Worm (Caenorhabditis elegans) whole organism, mixed stage, embryonic: ENCODE data around the gene npr-42.

Source experiments
- bed-3 ChIP-seq: fragments of 200-800 bp; sonication (Bioruptor generic); optimal IDR thresholded peaks from 3 replicates; lab custom pipeline; 2018; ENCODE audit warnings: mild to moderate bottlenecking, missing genetic modification characterization, moderate library complexity, missing compliant biosample characterization
- blmp-1 ChIP-seq: fragments of 150-350 bp; optimal IDR thresholded peaks from 2 replicates; lab custom pipeline; 2014; ENCODE audit warnings: missing biosample characterization, missing genetic modification characterization
- ceh-39 ChIP-seq: fragments of 150-350 bp; optimal IDR thresholded peaks from 2 replicates; lab custom pipeline; 2014; ENCODE audit warnings: missing biosample characterization, missing genetic modification characterization
- ceh-43 ChIP-seq: fragments of 200-800 bp; sonication (Bioruptor generic); optimal IDR thresholded peaks from 2 replicates; lab custom pipeline; 2018; ENCODE audit warnings: mild to moderate bottlenecking, missing genetic modification characterization, moderate library complexity, missing compliant biosample characterization
- ceh-83 ChIP-seq: fragments of 200-800 bp; sonication (Bioruptor generic); optimal IDR thresholded peaks from 2 replicates; lab custom pipeline; 2018; ENCODE audit warnings: mild to moderate bottlenecking, missing genetic modification characterization, missing compliant biosample characterization
- ces-1 ChIP-seq: fragments of 150-350 bp; optimal IDR thresholded peaks from 2 replicates; lab custom pipeline; 2014; ENCODE audit warnings: missing biosample characterization, missing genetic modification reagents, missing genetic modification characterization
- cnd-1 ChIP-seq: fragments of 200-800 bp; sonication (Bioruptor generic); optimal IDR thresholded peaks from 2 replicates; lab custom pipeline; 2018; ENCODE audit warnings: mild to moderate bottlenecking, missing genetic modification characterization, missing compliant biosample characterization
- drap-1 ChIP-seq: fragments of 200-800 bp; sonication (Bioruptor generic); optimal IDR thresholded peaks from 3 replicates; lab custom pipeline; 2018; ENCODE audit warnings: mild to moderate bottlenecking, missing genetic modification characterization, missing compliant biosample characterization
- elt-1 ChIP-seq: sonication (generic microtip); optimal IDR thresholded peaks from 2 replicates; lab custom pipeline; 2017; ENCODE audit warnings: missing genetic modification characterization, mild to moderate bottlenecking, missing compliant biosample characterization, antibody characterized with exemption, moderate library complexity, borderline replicate concordance; ENCODE audit not compliant: insufficient read depth
- elt-3 ChIP-seq: fragments of 150-350 bp; optimal IDR thresholded peaks from 2 replicates; lab custom pipeline; 2014; ENCODE audit warnings: missing biosample characterization, missing genetic modification characterization
- flh-1 ChIP-seq: fragments of 200-800 bp; sonication (Bioruptor generic); optimal IDR thresholded peaks from 2 replicates; lab custom pipeline; 2018; ENCODE audit warnings: mild to moderate bottlenecking, missing genetic modification characterization, moderate library complexity, missing compliant biosample characterization
- ham-2 ChIP-seq: fragments of 200-800 bp; sonication (Bioruptor generic); optimal IDR thresholded peaks from 2 replicates; lab custom pipeline; 2018; ENCODE audit warnings: mild to moderate bottlenecking, missing genetic modification characterization, missing compliant biosample characterization
- hlh-1 ChIP-seq: fragments of 150-350 bp; optimal IDR thresholded peaks from 2 replicates; lab custom pipeline; 2014; ENCODE audit warnings: missing biosample characterization, missing genetic modification reagents, missing genetic modification characterization
- lin-13 ChIP-seq: fragments of 150-350 bp; optimal IDR thresholded peaks from 2 replicates; lab custom pipeline; 2014; ENCODE audit warnings: missing biosample characterization, missing genetic modification characterization
- lin-32 ChIP-seq: fragments of 200-800 bp; sonication (Bioruptor generic); optimal IDR thresholded peaks from 2 replicates; lab custom pipeline; 2018; ENCODE audit warnings: mild to moderate bottlenecking, missing genetic modification characterization, missing compliant biosample characterization
- lsy-2 ChIP-seq: fragments of 150-350 bp; optimal IDR thresholded peaks from 2 replicates; lab custom pipeline; 2014; ENCODE audit warnings: missing biosample characterization, missing genetic modification characterization
- mab-5 ChIP-seq: fragments of 150-350 bp; optimal IDR thresholded peaks from 2 replicates; lab custom pipeline; 2014; ENCODE audit warnings: missing biosample characterization, missing genetic modification characterization
- mls-2 ChIP-seq: sonication (generic microtip); optimal IDR thresholded peaks from 2 replicates; lab custom pipeline; 2016; ENCODE audit warnings: mild to moderate bottlenecking, missing genetic modification characterization, moderate library complexity, missing compliant biosample characterization
- nhr-12 ChIP-seq: fragments of 150-350 bp; optimal IDR thresholded peaks from 2 replicates; lab custom pipeline; 2014; ENCODE audit warnings: missing biosample characterization, missing genetic modification characterization
- nhr-2 ChIP-seq: fragments of 150-350 bp; optimal IDR thresholded peaks from 2 replicates; lab custom pipeline; 2014; ENCODE audit warnings: missing biosample characterization, missing genetic modification characterization
- nhr-237 ChIP-seq: fragments of 150-350 bp; optimal IDR thresholded peaks from 2 replicates; lab custom pipeline; 2014; ENCODE audit warnings: missing biosample characterization, missing genetic modification characterization
- nhr-28 ChIP-seq: fragments of 150-350 bp; optimal IDR thresholded peaks from 2 replicates; lab custom pipeline; 2014; ENCODE audit warnings: missing biosample characterization, missing genetic modification characterization
- nhr-76 ChIP-seq: sonication (generic microtip); optimal IDR thresholded peaks from 2 replicates; lab custom pipeline; 2017; ENCODE audit warnings: missing biosample characterization, missing genetic modification characterization
- sem-2 ChIP-seq: fragments of 200-800 bp; sonication (Bioruptor generic); optimal IDR thresholded peaks from 2 replicates; lab custom pipeline; 2018; ENCODE audit warnings: mild to moderate bottlenecking, missing genetic modification characterization, missing compliant biosample characterization
- snpc-4 ChIP-seq: fragments of 150-350 bp; optimal IDR thresholded peaks from 2 replicates; lab custom pipeline; 2014; ENCODE audit warnings: missing biosample characterization, missing genetic modification characterization
- sptf-1 ChIP-seq: sonication (generic microtip); optimal IDR thresholded peaks from 2 replicates; lab custom pipeline; 2017; ENCODE audit warnings: mild to moderate bottlenecking, missing genetic modification characterization, moderate library complexity, missing compliant biosample characterization
- tbx-8 ChIP-seq: fragments of 200-800 bp; sonication (Bioruptor generic); optimal IDR thresholded peaks from 2 replicates; lab custom pipeline; 2018; ENCODE audit warnings: mild to moderate bottlenecking, missing genetic modification characterization, moderate library complexity, missing compliant biosample characterization
- unc-39 ChIP-seq: fragments of 150-350 bp; optimal IDR thresholded peaks from 2 replicates; lab custom pipeline; 2014; ENCODE audit warnings: missing biosample characterization, missing genetic modification characterization
- unc-62 ChIP-seq: fragments of 150-350 bp; optimal IDR thresholded peaks from 2 replicates; lab custom pipeline; 2014; ENCODE audit warnings: missing biosample characterization, missing genetic modification reagents, missing genetic modification characterization
- zip-8 ChIP-seq: fragments of 150-350 bp; optimal IDR thresholded peaks from 2 replicates; lab custom pipeline; 2014; ENCODE audit warnings: missing biosample characterization, missing genetic modification characterization
- ztf-11 ChIP-seq: fragments of 150-350 bp; optimal IDR thresholded peaks from 2 replicates; lab custom pipeline; 2014; ENCODE audit warnings: missing biosample characterization, missing genetic modification characterization

npr-42 gene

ce11 chrII:4238963-4239362 is 37.0 kb upstream of the npr-42 start:
- TF ChIP-seq ztf-11 (tag; lab: Kevin White, UChicago) = no peak
- no peak for TF ChIP-seq flh-1
- no peak for TF ChIP-seq ceh-39
- TF ChIP-seq nhr-12 (tag; lab: Kevin White, UChicago) = no peak
- TF ChIP-seq nhr-28 = no peak
- TF ChIP-seq lsy-2 (tag; lab: Kevin White, UChicago) = no peak
- no peak for TF ChIP-seq bed-3
- no peak for TF ChIP-seq sptf-1
- TF ChIP-seq lin-32 (GFP tag; lab: Kevin White, UChicago) = no peak
- no peak for TF ChIP-seq ham-2 (GFP tag; lab: Kevin White, UChicago)
- no peak for TF ChIP-seq cnd-1 (tag; lab: Kevin White, UChicago)
- TF ChIP-seq blmp-1 = no peak
- no peak for TF ChIP-seq sem-2 (GFP tag; lab: Kevin White, UChicago)
- TF ChIP-seq ceh-83 = no peak
- TF ChIP-seq nhr-76 (tag; lab: Kevin White, UChicago) = no peak
- no peak for TF ChIP-seq drap-1
- TF ChIP-seq tbx-8 (GFP tag; lab: Kevin White, UChicago) = no peak
- TF ChIP-seq snpc-4 (tag; lab: Kevin White, UChicago) = no peak

DNA sequence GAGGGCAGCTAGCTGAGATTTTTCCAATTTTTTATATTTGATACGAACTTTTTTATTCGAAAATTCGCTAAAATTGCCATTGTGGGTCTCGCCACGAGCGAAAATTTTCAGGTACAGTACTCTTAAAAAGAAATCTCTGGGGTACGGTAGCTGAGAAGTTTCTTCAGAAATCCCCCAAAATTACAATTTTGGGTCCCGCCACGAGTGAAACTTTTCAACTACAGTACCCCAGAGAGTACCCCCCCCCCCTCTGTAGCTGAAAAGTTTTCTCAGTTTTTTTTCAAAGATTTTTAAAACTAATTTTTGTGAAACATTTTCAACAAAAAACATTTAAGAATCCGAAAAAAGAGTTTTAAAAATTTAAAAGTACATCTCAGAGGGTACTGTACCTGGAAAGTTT is 31.0 kb upstream of the npr-42 start:
- no peak for TF ChIP-seq ceh-39
- no peak for TF ChIP-seq mab-5 (tag; lab: Kevin White, UChicago)

ce11 chrII:4246897-4247296 is 29.1 kb upstream of the npr-42 start, which contains the start of gene gpa-11:
Gene gpa-11, plus strand, starts transcription at chrII:4247197.
- TF ChIP-seq bed-3 = no peak
- TF ChIP-seq ceh-83 = no peak
- TF ChIP-seq lin-13 (tag; lab: Kevin White, UChicago) = no peak
- no peak for TF ChIP-seq hlh-1 (tag; lab: Kevin White, UChicago)
- TF ChIP-seq ham-2 (GFP tag; lab: Kevin White, UChicago) = no peak
- TF ChIP-seq nhr-12 (tag; lab: Kevin White, UChicago) = no peak
- TF ChIP-seq cnd-1 (tag; lab: Kevin White, UChicago) = no peak
- no peak for TF ChIP-seq unc-39 (tag; lab: Kevin White, UChicago)
- no peak for TF ChIP-seq unc-62
- no peak for TF ChIP-seq sem-2 (GFP tag; lab: Kevin White, UChicago)
- TF ChIP-seq sptf-1 = no peak
- TF ChIP-seq elt-3 (tag; lab: Kevin White, UChicago) = no peak

ce11 chrII:4256541-4257001 is 19.4 kb upstream of the npr-42 start, which contains the start of gene C16A11.7:
Gene C16A11.7, minus strand, starts transcription at chrII:4256951.
- TF ChIP-seq ztf-11 (tag; lab: Kevin White, UChicago) = no peak
- TF ChIP-seq nhr-76 (tag; lab: Kevin White, UChicago) = no peak
- no peak for TF ChIP-seq mls-2 (tag; lab: Kevin White, UChicago)
- no peak for TF ChIP-seq nhr-12 (tag; lab: Kevin White, UChicago)
- no peak for TF ChIP-seq elt-3 (tag; lab: Kevin White, UChicago)
- no peak for TF ChIP-seq ceh-43 (GFP tag; lab: Kevin White, UChicago)
- TF ChIP-seq, all 35 proteins: peak for 0

DNA sequence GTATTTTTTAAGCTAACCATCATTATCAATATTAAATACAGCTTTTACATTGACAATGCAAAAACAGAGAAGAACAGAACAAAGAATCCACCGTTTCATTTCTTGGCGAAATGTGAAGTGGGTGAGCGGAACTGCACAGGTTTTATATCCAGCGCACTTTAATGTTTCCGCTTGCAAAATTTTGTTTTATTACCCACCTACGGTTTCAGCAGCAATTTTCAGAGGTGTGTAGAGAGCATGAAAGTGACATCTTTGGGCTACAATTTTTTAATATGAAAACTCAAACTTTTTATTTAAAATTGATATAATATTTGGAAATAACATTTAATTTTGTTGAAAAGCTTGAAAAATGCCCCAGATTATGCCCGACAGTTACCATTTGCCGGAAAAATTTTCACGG is 17.3 kb upstream of the npr-42 start, which contains the start of gene clec-135:
Gene clec-135 (minus strand): TSS at position 101 of the 400 bp plus-strand sequence.
- TF ChIP-seq nhr-2 (tag; lab: Kevin White, UChicago) (no peak), lsy-2 (tag; lab: Kevin White, UChicago) (no peak), mab-5 (tag; lab: Kevin White, UChicago) (no peak), flh-1 (no peak), nhr-237 (tag; lab: Kevin White, UChicago) (no peak), ces-1 (no peak), lin-32 (GFP tag; lab: Kevin White, UChicago) (no peak), nhr-76 (tag; lab: Kevin White, UChicago) (no peak), sptf-1 (no peak), elt-1 (tag; lab: Kevin White, UChicago) (no peak), ham-2 (GFP tag; lab: Kevin White, UChicago) (no peak), drap-1 (no peak), tbx-8 (GFP tag; lab: Kevin White, UChicago) (no peak), unc-62 (no peak), cnd-1 (tag; lab: Kevin White, UChicago) (no peak), lin-13 (tag; lab: Kevin White, UChicago) (no peak), snpc-4 (tag; lab: Kevin White, UChicago) (no peak), sem-2 (GFP tag; lab: Kevin White, UChicago) (no peak), zip-8 (no peak)
